Fruit fly (Drosophila melanogaster): ENCODE data around the gene pdm2.

DNA sequence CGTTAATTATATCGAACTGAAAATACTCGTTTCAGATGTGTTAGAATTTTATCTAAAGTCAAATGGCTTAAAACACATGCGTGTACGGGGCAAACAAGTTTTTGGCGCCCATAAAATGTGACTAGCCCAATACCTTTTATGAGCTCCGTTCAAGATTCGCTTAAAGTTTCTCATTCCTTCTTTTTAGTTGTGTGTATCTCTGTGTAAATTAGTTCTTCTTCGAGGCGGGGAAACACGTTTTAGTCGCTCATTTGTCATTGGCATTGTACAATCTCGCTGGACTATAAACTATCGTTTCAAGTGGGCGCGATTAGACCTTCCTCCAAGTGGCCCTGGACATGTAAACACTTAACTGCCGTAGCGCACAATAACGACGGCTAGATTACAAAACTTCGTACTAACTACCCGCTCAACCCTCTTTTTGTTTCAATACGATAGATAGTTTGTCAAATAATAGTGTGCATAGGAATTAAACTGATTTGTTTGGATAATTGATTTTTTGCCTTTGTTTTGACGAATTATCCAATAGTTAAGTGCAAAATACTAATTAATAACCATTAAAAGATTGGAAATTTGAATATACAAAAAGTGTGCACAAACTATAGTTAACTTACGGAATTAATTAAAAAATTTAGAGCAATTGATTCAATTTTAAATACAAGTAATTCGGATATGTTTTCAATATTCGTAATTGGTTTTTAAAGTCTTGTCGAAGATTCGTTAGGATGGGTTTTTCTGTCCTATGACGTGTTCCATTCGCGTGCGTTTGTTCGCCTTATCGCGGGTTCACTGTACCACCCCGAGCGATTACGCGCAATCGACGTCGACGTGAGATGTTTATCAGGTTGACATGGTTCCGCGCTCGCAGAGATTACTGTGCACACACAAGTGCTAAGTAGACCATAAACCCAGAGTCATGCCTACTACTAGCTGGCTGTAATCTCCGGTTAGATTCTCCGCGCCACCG is 63.7 kb downstream of the pdm2 start:
- no peak for TF ChIP-seq insv (optimal IDR thresholded peaks at IDR 0.05)
- no peak for TF ChIP-seq Myc (optimal IDR thresholded peaks at IDR 0.05)
- no peak for TF ChIP-seq psq (optimal IDR thresholded peaks at IDR 0.05)
- TF ChIP-seq Sin3A (optimal IDR thresholded peaks at IDR 0.05) = no peak
- no peak for TF ChIP-seq h (optimal IDR thresholded peaks at IDR 0.05)

Data from Kc167 (cell line).